Fruit fly (Drosophila melanogaster) S2 (cell line): ENCODE measurements around the gene CheA7a.

ENCODE experiments used
- CG8478 ChIP-seq: fragments of >200 bp; optimal IDR thresholded peaks from 2 replicates; lab custom pipeline; 2018
- CTCF ChIP-seq, 2 experiments: fragments of >200 bp; optimal IDR thresholded peaks; 2 replicates each; lab custom pipeline; 2018

- TF ChIP-seq CG8478 (no peak), CTCF (optimal IDR thresholded peaks at IDR 0.05; lab: Kevin White, UChicago) (no peak)
These were observed 37.3 kb upstream of the CheA7a start for dm6 chrX:7340667-7341066.
